Fruit fly (Drosophila melanogaster) whole organism, embryonic: Measurements from ENCODE around the gene CG14803.

Experiments
- ATbp ChIP-seq: fragments of 200-800 bp; sonication (Bioruptor generic); optimal IDR thresholded peaks from 2 replicates; lab custom pipeline; 2017; ENCODE audit warnings: missing biosample characterization, mild to moderate bottlenecking, missing genetic modification characterization, missing genetic modification reagents
- BEAF-32 ChIP-seq: fragments of 200-800 bp; sonication (Bioruptor generic); optimal IDR thresholded peaks from 3 replicates; lab custom pipeline; 2017; ENCODE audit warnings: missing biosample characterization, missing genetic modification characterization, mild to moderate bottlenecking, moderate library complexity, missing genetic modification reagents
- CG10267 ChIP-seq: fragments of 200-800 bp; sonication (Bioruptor generic); optimal IDR thresholded peaks from 2 replicates; lab custom pipeline; 2018; ENCODE audit warnings: missing biosample characterization, mild to moderate bottlenecking, missing genetic modification characterization, moderate library complexity
- CG10366 ChIP-seq: fragments of 200-800 bp; sonication (Bioruptor generic); IDR thresholded peaks from 2 replicates; pipeline ENCODE4 v1.3.6; 2022; ENCODE audit warnings: missing biosample characterization, missing genetic modification characterization
- CG10959 ChIP-seq: fragments of 200-800 bp; sonication (Bioruptor generic); IDR thresholded peaks from 2 replicates; pipeline ENCODE4 v1.3.6; 2022; ENCODE audit warnings: missing biosample characterization, missing genetic modification characterization
- CG11504 ChIP-seq: fragments of 200-800 bp; sonication (Bioruptor generic); optimal IDR thresholded peaks from 3 replicates; lab custom pipeline; 2019; ENCODE audit warnings: missing biosample characterization, mild to moderate bottlenecking, missing genetic modification characterization, moderate library complexity
- CG12071 ChIP-seq: fragments of 200-800 bp; sonication (Bioruptor generic); optimal IDR thresholded peaks from 3 replicates; lab custom pipeline; 2018; ENCODE audit warnings: missing biosample characterization, mild to moderate bottlenecking, missing genetic modification characterization
- CG13287 ChIP-seq: fragments of 200-800 bp; sonication (Bioruptor generic); IDR thresholded peaks from 2 replicates; pipeline ENCODE4 v1.3.6; 2022; ENCODE audit warnings: missing biosample characterization, missing genetic modification characterization; ENCODE audit not compliant: partially characterized antibody
- CG13424 ChIP-seq: fragments of 200-800 bp; sonication (Bioruptor generic); optimal IDR thresholded peaks from 2 replicates; lab custom pipeline; 2019; ENCODE audit warnings: missing biosample characterization, mild to moderate bottlenecking, missing genetic modification characterization, moderate library complexity
- CG14667 ChIP-seq: fragments of 200-800 bp; sonication (Bioruptor generic); IDR thresholded peaks from 2 replicates; pipeline ENCODE4 v1.3.6; 2022; ENCODE audit warnings: missing biosample characterization, missing genetic modification characterization
- CG15514 ChIP-seq: fragments of 200-800 bp; sonication (Bioruptor generic); optimal IDR thresholded peaks from 3 replicates; lab custom pipeline; 2017; ENCODE audit warnings: missing biosample characterization, missing genetic modification characterization, mild to moderate bottlenecking, moderate library complexity, missing genetic modification reagents
- CG1647 ChIP-seq: fragments of 200-800 bp; sonication (Bioruptor generic); optimal IDR thresholded peaks from 3 replicates; lab custom pipeline; 2016; ENCODE audit warnings: missing biosample characterization, missing genetic modification characterization
- CG16813 ChIP-seq: fragments of 200-800 bp; sonication (Bioruptor generic); IDR thresholded peaks from 3 replicates; pipeline ENCODE4 v1.3.6; 2022; ENCODE audit warnings: missing biosample characterization, missing genetic modification characterization; ENCODE audit not compliant: partially characterized antibody
- CG2202 ChIP-seq: fragments of 200-800 bp; sonication (Bioruptor generic); optimal IDR thresholded peaks from 2 replicates; lab custom pipeline; 2018; ENCODE audit warnings: missing biosample characterization, mild to moderate bottlenecking, missing genetic modification characterization
- CG33213 ChIP-seq: fragments of 200-800 bp; sonication (Bioruptor generic); optimal IDR thresholded peaks from 3 replicates; lab custom pipeline; 2016; ENCODE audit warnings: missing biosample characterization, missing genetic modification characterization
- CG34376 ChIP-seq: fragments of 200-800 bp; sonication (Bioruptor generic); optimal IDR thresholded peaks from 2 replicates; lab custom pipeline; 2018; ENCODE audit warnings: missing biosample characterization, mild to moderate bottlenecking, missing genetic modification characterization
- CG5245 ChIP-seq: fragments of 200-800 bp; sonication (Bioruptor generic); optimal IDR thresholded peaks from 3 replicates; lab custom pipeline; 2016; ENCODE audit warnings: missing biosample characterization, missing genetic modification characterization
- CG5953 ChIP-seq: fragments of 200-800 bp; sonication (Bioruptor generic); IDR thresholded peaks from 2 replicates; pipeline ENCODE4 v1.3.6; 2022; ENCODE audit warnings: missing biosample characterization, missing genetic modification characterization
- CG8478 ChIP-seq: fragments of >200 bp; optimal IDR thresholded peaks from 2 replicates; lab custom pipeline; 2018
- Dip2 ChIP-seq: fragments of 200-800 bp; sonication (Bioruptor generic); IDR thresholded peaks from 2 replicates; pipeline ENCODE4 v1.3.6; 2022; ENCODE audit warnings: missing biosample characterization, missing genetic modification characterization
- ERR ChIP-seq: fragments of 200-800 bp; sonication (Bioruptor generic); optimal IDR thresholded peaks from 2 replicates; lab custom pipeline; 2016; ENCODE audit warnings: missing biosample characterization, missing genetic modification characterization
- Hey ChIP-seq: fragments of 200-800 bp; sonication (Bioruptor generic); optimal IDR thresholded peaks from 3 replicates; lab custom pipeline; 2018; ENCODE audit warnings: missing biosample characterization, mild to moderate bottlenecking, missing genetic modification characterization
- Hmx ChIP-seq: fragments of 200-800 bp; sonication (Bioruptor generic); optimal IDR thresholded peaks from 2 replicates; lab custom pipeline; 2016; ENCODE audit warnings: missing biosample characterization, missing genetic modification characterization
- PHDP ChIP-seq: fragments of 200-800 bp; sonication (Bioruptor generic); optimal IDR thresholded peaks from 3 replicates; lab custom pipeline; 2018; ENCODE audit warnings: missing biosample characterization, mild to moderate bottlenecking, missing genetic modification characterization, moderate library complexity
- Sin3A ChIP-seq: fragments of >200 bp; optimal IDR thresholded peaks from 2 replicates; lab custom pipeline; 2018
- Sox102F ChIP-seq: fragments of 200-800 bp; sonication (Bioruptor generic); optimal IDR thresholded peaks from 2 replicates; lab custom pipeline; 2018; ENCODE audit warnings: missing biosample characterization, mild to moderate bottlenecking, missing genetic modification characterization, moderate library complexity
- Spps ChIP-seq: fragments of 200-800 bp; sonication (Bioruptor generic); optimal IDR thresholded peaks from 2 replicates; lab custom pipeline; 2018; ENCODE audit warnings: missing biosample characterization, mild to moderate bottlenecking, missing genetic modification characterization
- Trl ChIP-seq, 3 experiments: fragments of >200 bp in 2 of 3; fragments of 200-800 bp in 1 of 3; sonication (Bioruptor generic) in 1 of 3; optimal IDR thresholded peaks; 2 replicates in 1 of 3; 3 replicates in 2 of 3; lab custom pipeline; 2016 to 2017; ENCODE audit warnings: missing biosample characterization in 1 of 3, missing genetic modification characterization in 1 of 3
- bsh ChIP-seq, 2 experiments: fragments of 200-800 bp; sonication (Bioruptor generic); optimal IDR thresholded peaks; 2 replicates each; lab custom pipeline; 2017 to 2018; ENCODE audit warnings: mild to moderate bottlenecking in 2 of 2, missing biosample characterization in 2 of 2, missing genetic modification characterization in 2 of 2, moderate library complexity in 1 of 2
- caup ChIP-seq: fragments of 200-800 bp; sonication (Bioruptor generic); optimal IDR thresholded peaks from 3 replicates; lab custom pipeline; 2017; ENCODE audit warnings: missing biosample characterization, mild to moderate bottlenecking, missing genetic modification characterization, moderate library complexity; ENCODE audit not compliant: severe bottlenecking
- ci ChIP-seq: fragments of 200-800 bp; sonication (Bioruptor generic); IDR thresholded peaks from 3 replicates; pipeline ENCODE4 v1.3.6; 2022; ENCODE audit warnings: missing biosample characterization, missing genetic modification characterization
- dati ChIP-seq: fragments of 200-800 bp; sonication (Bioruptor generic); IDR thresholded peaks from 2 replicates; pipeline ENCODE4 v1.3.6; 2022; ENCODE audit warnings: missing biosample characterization, missing genetic modification characterization
- dysf ChIP-seq: fragments of 200-800 bp; sonication (Bioruptor generic); IDR thresholded peaks from 3 replicates; pipeline ENCODE4 v1.3.6; 2022; ENCODE audit warnings: missing biosample characterization, missing genetic modification characterization
- ewg ChIP-seq: fragments of 200-800 bp; sonication (Bioruptor generic); optimal IDR thresholded peaks from 3 replicates; lab custom pipeline; 2017; ENCODE audit warnings: mild to moderate bottlenecking, missing biosample characterization, missing genetic modification reagents, missing genetic modification characterization
- fu2 ChIP-seq: fragments of 200-800 bp; sonication (Bioruptor generic); optimal IDR thresholded peaks from 2 replicates; lab custom pipeline; 2016; ENCODE audit warnings: missing biosample characterization, missing genetic modification characterization
- grau ChIP-seq: fragments of 200-800 bp; optimal IDR thresholded peaks from 3 replicates; lab custom pipeline; 2019; ENCODE audit warnings: missing biosample characterization, mild to moderate bottlenecking, missing genetic modification characterization, moderate library complexity
- gsb-n ChIP-seq: fragments of 200-800 bp; sonication (Bioruptor generic); optimal IDR thresholded peaks from 3 replicates; lab custom pipeline; 2018; ENCODE audit warnings: missing biosample characterization, mild to moderate bottlenecking, missing genetic modification characterization
- lbe ChIP-seq: fragments of 200-800 bp; sonication (Bioruptor generic); optimal IDR thresholded peaks from 2 replicates; lab custom pipeline; 2016; ENCODE audit warnings: missing biosample characterization, mild to moderate bottlenecking, missing genetic modification characterization
- lilli ChIP-seq: fragments of 200-800 bp; sonication (Bioruptor generic); optimal IDR thresholded peaks from 3 replicates; lab custom pipeline; 2016; ENCODE audit warnings: missing biosample characterization, missing genetic modification characterization
- pb ChIP-seq: fragments of 200-800 bp; sonication (Bioruptor generic); optimal IDR thresholded peaks from 3 replicates; lab custom pipeline; 2016; ENCODE audit warnings: missing biosample characterization, missing genetic modification characterization
- psq ChIP-seq: fragments of 200-800 bp; sonication (Bioruptor generic); optimal IDR thresholded peaks from 2 replicates; lab custom pipeline; 2017; ENCODE audit warnings: missing biosample characterization, missing genetic modification characterization
- sens ChIP-seq: fragments of 200-800 bp; sonication (Bioruptor generic); peaks from one replicate; lab custom pipeline; 2016; ENCODE audit warnings: missing biosample characterization, missing genetic modification characterization
- slp2 ChIP-seq: fragments of 200-800 bp; sonication (Bioruptor generic); optimal IDR thresholded peaks from 2 replicates; lab custom pipeline; 2016; ENCODE audit warnings: missing biosample characterization, missing genetic modification characterization
- sob ChIP-seq: fragments of 200-800 bp; sonication (Bioruptor generic); IDR thresholded peaks from 2 replicates; pipeline ENCODE4 v1.3.6; 2022; ENCODE audit warnings: missing biosample characterization, missing genetic modification characterization
- sqz ChIP-seq: fragments of 200-800 bp; sonication (Bioruptor generic); optimal IDR thresholded peaks from 3 replicates; lab custom pipeline; 2018; ENCODE audit warnings: missing biosample characterization, mild to moderate bottlenecking, missing genetic modification characterization
- sug ChIP-seq: fragments of 200-800 bp; optimal IDR thresholded peaks from 2 replicates; lab custom pipeline; 2019; ENCODE audit warnings: missing biosample characterization, mild to moderate bottlenecking, missing genetic modification characterization, moderate library complexity
- tap ChIP-seq: fragments of 200-800 bp; optimal IDR thresholded peaks from 3 replicates; lab custom pipeline; 2019; ENCODE audit warnings: missing biosample characterization, mild to moderate bottlenecking, missing genetic modification characterization, moderate library complexity
- tll ChIP-seq, 2 experiments: fragments of 200-800 bp in 1 of 2; fragments of >200 bp in 1 of 2; sonication (Bioruptor generic) in 1 of 2; optimal IDR thresholded peaks; 2 replicates each; lab custom pipeline; 2017 to 2019; ENCODE audit warnings: missing biosample characterization in 2 of 2, missing genetic modification characterization in 2 of 2, mild to moderate bottlenecking in 1 of 2, moderate library complexity in 1 of 2
- trem ChIP-seq: fragments of 200-800 bp; optimal IDR thresholded peaks from 3 replicates; lab custom pipeline; 2019; ENCODE audit warnings: missing biosample characterization, mild to moderate bottlenecking, missing genetic modification characterization, moderate library complexity
- tup ChIP-seq: fragments of 200-800 bp; sonication (Bioruptor generic); optimal IDR thresholded peaks from 2 replicates; lab custom pipeline; 2016; ENCODE audit warnings: missing biosample characterization, mild to moderate bottlenecking, missing genetic modification characterization, moderate library complexity
- vvl ChIP-seq: fragments of 200-800 bp; sonication (Bioruptor generic); IDR thresholded peaks from 2 replicates; pipeline ENCODE4 v1.3.6; 2022; ENCODE audit warnings: missing biosample characterization, missing genetic modification characterization
- wek ChIP-seq: fragments of 200-800 bp; sonication (Bioruptor generic); optimal IDR thresholded peaks from 3 replicates; lab custom pipeline; 2018; ENCODE audit warnings: missing biosample characterization, mild to moderate bottlenecking, missing genetic modification characterization, moderate library complexity

CG14803 gene

DNA sequence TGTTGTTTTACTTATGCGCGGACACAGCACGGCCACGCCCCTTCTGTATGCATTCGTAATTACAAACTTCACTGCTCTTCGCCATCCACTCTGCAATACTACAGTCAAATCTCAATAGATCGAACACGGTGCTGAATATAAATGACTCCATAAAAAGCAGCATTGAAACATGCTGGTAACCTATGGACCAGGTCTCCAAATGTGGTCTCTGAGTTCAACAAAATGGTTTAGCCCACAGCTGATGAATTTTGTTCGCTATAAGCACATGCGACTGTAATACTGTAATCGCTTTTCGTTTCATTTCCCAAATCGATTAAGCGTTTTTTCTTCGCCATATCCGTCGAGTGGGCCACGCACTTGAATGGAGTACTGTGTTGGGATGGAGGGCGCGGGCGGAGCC lies 28.7 kb downstream of the CG14803 start (continued):
- TF ChIP-seq ERR (GFP tag; lab: Kevin White, UChicago) (no peak), bsh (GFP tag; optimal IDR thresholded peaks at IDR 0.05; lab: Kevin White, UChicago) (no peak), psq (GFP tag; lab: Kevin White, UChicago) (no peak), CG1647 (GFP tag; lab: Kevin White, UChicago) (no peak), grau (tag; lab: Kevin White, UChicago) (peak; percentile 67), Sox102F (GFP tag; lab: Kevin White, UChicago) (no peak), tll (GFP tag; optimal IDR thresholded peaks at IDR 0.05; lab: Kevin White, UChicago) (no peak), CG5245 (no peak), PHDP (tag; lab: Kevin White, UChicago) (no peak), lilli (GFP tag; lab: Kevin White, UChicago) (peak; percentile 8), vvl (GFP tag; lab: Robert Waterston, UW) (no peak), CG8478 (lab: Kevin White, UChicago) (no peak), CG2202 (no peak), Spps (no peak), BEAF-32 (GFP tag; lab: Kevin White, UChicago) (no peak), tap (tag; lab: Kevin White, UChicago) (no peak), CG12071 (no peak), fu2 (no peak), Dip2 (GFP tag; lab: Robert Waterston, UW) (no peak), CG10267 (no peak), CG15514 (GFP tag; lab: Kevin White, UChicago) (no peak), caup (GFP tag; lab: Kevin White, UChicago) (no peak), CG5953 (GFP tag; lab: Robert Waterston, UW) (no peak), dati (GFP tag; lab: Robert Waterston, UW) (no peak), CG33213 (no peak), Hmx (no peak), lbe (GFP tag; lab: Kevin White, UChicago) (no peak), tup (GFP tag; lab: Kevin White, UChicago) (no peak), CG10366 (GFP tag; lab: Robert Waterston, UW) (peak; percentile 20; the same call in 1 of the 2 replicates), CG34376 (GFP tag; lab: Kevin White, UChicago) (no peak), ATbp (GFP tag; lab: Kevin White, UChicago) (no peak), CG11504 (tag; lab: Kevin White, UChicago) (peak; percentile 4), CG14667 (GFP tag; lab: Robert Waterston, UW) (no peak), CG10959 (GFP tag; lab: Robert Waterston, UW) (no peak), sob (no peak), trem (no peak), sqz (GFP tag; lab: Kevin White, UChicago) (no peak), sens (GFP tag; lab: Kevin White, UChicago) (peak; percentile 6)

DNA sequence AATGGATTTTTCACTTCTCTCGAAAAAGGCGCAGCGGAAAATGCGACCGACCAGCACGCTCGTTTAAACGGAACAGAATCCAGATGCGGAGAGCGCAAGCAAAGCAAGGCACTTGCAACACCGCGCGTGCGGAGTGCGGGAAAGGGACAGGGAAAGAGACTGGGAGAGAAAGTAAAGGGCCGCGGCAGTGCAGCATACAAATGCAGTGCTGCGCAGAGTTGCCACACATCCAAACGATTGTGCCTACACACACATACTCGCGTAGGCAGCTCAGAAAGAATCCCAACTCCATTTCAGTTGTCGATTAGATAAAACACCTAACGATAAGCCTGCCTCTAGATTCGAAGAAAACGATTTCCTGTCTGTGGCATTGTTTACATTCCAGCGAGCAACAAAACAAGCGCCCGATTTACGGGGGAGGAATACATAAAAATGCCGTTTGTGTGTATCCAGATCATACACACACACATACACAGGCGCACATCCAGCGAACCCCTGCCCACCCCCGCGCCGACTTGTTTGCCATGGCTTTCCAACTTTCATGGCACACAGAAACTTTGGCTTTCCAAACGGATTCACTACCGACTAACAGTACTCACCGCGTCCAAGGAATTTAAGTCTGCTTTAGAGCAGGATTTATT lies 30.9 kb downstream of the CG14803 start:
- TF ChIP-seq ci (GFP tag; lab: Robert Waterston, UW) = peak; percentile 53; the same call in 2 of the 3 replicates
- no peak for TF ChIP-seq Sin3A (lab: Kevin White, UChicago)
- no peak for TF ChIP-seq Hey (tag; lab: Kevin White, UChicago)
- TF ChIP-seq ewg (GFP tag; lab: Kevin White, UChicago) = peak; percentile 59
- no peak for TF ChIP-seq sug (tag; lab: Kevin White, UChicago)
- TF ChIP-seq CG16813 = no peak
- peak; percentile 9 to 53 for TF ChIP-seq Trl (optimal IDR thresholded peaks at IDR 0.05; lab: Kevin White, UChicago)
- TF ChIP-seq Trl (GFP tag; optimal IDR thresholded peaks at IDR 0.05; lab: Kevin White, UChicago) = no peak
- no peak for TF ChIP-seq gsb-n (tag; lab: Kevin White, UChicago)
- no peak for TF ChIP-seq CG13424 (tag; lab: Kevin White, UChicago)
- TF ChIP-seq CG13287 (GFP tag; lab: Robert Waterston, UW) = no peak; the same call in 1 of the 2 replicates
- no peak for TF ChIP-seq pb (GFP tag; lab: Kevin White, UChicago)
- no peak for TF ChIP-seq wek (GFP tag; lab: Kevin White, UChicago)
- TF ChIP-seq dysf (GFP tag; lab: Robert Waterston, UW) = no peak
- no peak for TF ChIP-seq slp2 (GFP tag; lab: Kevin White, UChicago)
